Fruit fly (Drosophila melanogaster): ENCODE results near the gene Uros1.

DNA sequence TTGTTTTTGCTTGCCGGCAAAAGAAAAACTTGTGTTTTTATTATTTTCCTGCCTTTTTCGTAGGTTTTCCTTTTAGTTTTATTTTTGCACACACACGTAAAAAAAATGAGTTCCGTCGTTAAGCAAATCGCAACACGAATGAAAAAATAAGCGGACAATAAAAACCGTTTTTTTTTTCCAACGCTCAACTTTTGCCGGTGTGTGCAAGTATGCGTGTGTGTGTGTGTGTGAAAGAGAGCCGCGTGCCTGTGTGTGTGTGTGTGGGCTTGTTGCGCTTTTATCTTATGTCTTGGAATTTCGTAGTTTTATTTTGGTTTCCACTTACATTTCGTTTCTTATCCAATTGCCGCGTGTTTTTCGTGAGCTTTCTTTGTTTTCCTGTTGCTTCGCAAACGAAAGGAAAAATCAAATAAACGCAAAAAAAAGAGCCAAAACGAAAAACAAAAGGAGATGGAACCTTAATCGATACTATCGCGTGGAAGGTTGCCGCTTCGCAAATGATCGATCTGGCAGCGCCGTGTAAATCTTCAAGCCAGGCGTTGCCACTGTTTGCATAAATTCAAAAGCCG, 2.1 kb downstream of the Uros1 start, which contains the start of gene Moe:
- peak; percentile 56 for TF ChIP-seq CG7101 (tag; optimal IDR thresholded peaks at IDR 0.05)
- TF ChIP-seq toe (GFP tag; optimal IDR thresholded peaks at IDR 0.05) = peak; percentile 72
- peak; percentile 81 for TF ChIP-seq kay (GFP tag; ENCODE audit: borderline replicate concordance)
- TF ChIP-seq CG12768 (GFP tag; optimal IDR thresholded peaks at IDR 0.05) = peak; percentile 16
- no peak for TF ChIP-seq CG33017 (tag; optimal IDR thresholded peaks at IDR 0.05)
- TF ChIP-seq Clk (GFP tag; optimal IDR thresholded peaks at IDR 0.05) = no peak
- TF ChIP-seq cnc (optimal IDR thresholded peaks at IDR 0.05) = no peak
- no peak for TF ChIP-seq Hr96 (GFP tag; optimal IDR thresholded peaks at IDR 0.05)
- TF ChIP-seq CG5204 (GFP tag; optimal IDR thresholded peaks at IDR 0.05) = peak; percentile 50
